Worm (Caenorhabditis elegans): Measurements from ENCODE around the gene F53F8.3.

Gene F53F8.3

DNA sequence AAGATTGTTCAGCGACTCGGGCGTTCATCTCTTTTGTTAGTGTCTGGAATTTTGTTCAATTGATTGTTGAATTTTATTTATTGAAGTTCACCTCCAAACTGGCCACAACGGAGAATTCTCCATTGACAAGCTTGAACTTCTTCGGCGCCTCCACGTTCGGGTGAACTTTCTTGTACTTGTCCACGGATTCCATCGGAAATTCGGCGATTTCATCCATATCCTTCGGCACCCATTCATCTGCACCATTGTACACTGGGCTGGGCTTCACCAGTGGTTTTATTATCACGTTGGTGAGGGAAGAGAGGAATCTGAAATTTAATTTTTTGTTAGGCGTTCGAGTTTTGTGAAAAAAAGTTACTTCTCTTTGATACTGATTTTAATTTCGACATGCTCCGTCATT, 38.1 kb upstream of the F53F8.3 start:
- no peak for TF ChIP-seq ref-2 (tag; optimal IDR thresholded peaks at IDR 0.05)
- TF ChIP-seq nhr-232 (tag; optimal IDR thresholded peaks at IDR 0.05), result no peak
- TF ChIP-seq nfya-1 (tag; optimal IDR thresholded peaks at IDR 0.05), result no peak
- no peak for TF ChIP-seq ets-4 (tag; optimal IDR thresholded peaks at IDR 0.05)
- TF ChIP-seq ceh-14 (tag; optimal IDR thresholded peaks at IDR 0.05), result no peak
- TF ChIP-seq hlh-15 (tag; optimal IDR thresholded peaks at IDR 0.05), result no peak

ce11 chrV:20722447-20722846, 33.1 kb upstream of the F53F8.3 start:
- TF ChIP-seq hlh-30 (tag; optimal IDR thresholded peaks at IDR 0.05; ENCODE audit: insufficient read depth), result no peak
- no peak for TF ChIP-seq hlh-15 (tag; optimal IDR thresholded peaks at IDR 0.05)
- TF ChIP-seq unc-86 (tag; optimal IDR thresholded peaks at IDR 0.05), result no peak
- TF ChIP-seq fax-1 (tag; optimal IDR thresholded peaks at IDR 0.05), result no peak
- no peak for TF ChIP-seq elt-4 (tag; optimal IDR thresholded peaks at IDR 0.05)
- TF ChIP-seq elt-2 (tag; optimal IDR thresholded peaks at IDR 0.05), result no peak
- TF ChIP-seq ceh-2 (tag; optimal IDR thresholded peaks at IDR 0.05), result no peak
- TF ChIP-seq T23F11.4 (GFP tag; optimal IDR thresholded peaks at IDR 0.05), result no peak
- TF ChIP-seq ahr-1 (tag; optimal IDR thresholded peaks at IDR 0.05), result no peak
- no peak for TF ChIP-seq pros-1 (tag; optimal IDR thresholded peaks at IDR 0.05)

- TF ChIP-seq syd-9 (tag; optimal IDR thresholded peaks at IDR 0.05) (no peak), K09A11.1 (tag; optimal IDR thresholded peaks at IDR 0.05; ENCODE audit: insufficient read depth) (no peak), ceh-24 (tag; optimal IDR thresholded peaks at IDR 0.05) (no peak), pat-9 (tag; optimal IDR thresholded peaks at IDR 0.05) (no peak)
Measured at ce11 chrV:20721934-20722333, 32.6 kb upstream of the F53F8.3 start, which contains the start of gene Y44A6C.2. Gene Y44A6C.2 (plus strand): TSS chrV:20722234.

DNA sequence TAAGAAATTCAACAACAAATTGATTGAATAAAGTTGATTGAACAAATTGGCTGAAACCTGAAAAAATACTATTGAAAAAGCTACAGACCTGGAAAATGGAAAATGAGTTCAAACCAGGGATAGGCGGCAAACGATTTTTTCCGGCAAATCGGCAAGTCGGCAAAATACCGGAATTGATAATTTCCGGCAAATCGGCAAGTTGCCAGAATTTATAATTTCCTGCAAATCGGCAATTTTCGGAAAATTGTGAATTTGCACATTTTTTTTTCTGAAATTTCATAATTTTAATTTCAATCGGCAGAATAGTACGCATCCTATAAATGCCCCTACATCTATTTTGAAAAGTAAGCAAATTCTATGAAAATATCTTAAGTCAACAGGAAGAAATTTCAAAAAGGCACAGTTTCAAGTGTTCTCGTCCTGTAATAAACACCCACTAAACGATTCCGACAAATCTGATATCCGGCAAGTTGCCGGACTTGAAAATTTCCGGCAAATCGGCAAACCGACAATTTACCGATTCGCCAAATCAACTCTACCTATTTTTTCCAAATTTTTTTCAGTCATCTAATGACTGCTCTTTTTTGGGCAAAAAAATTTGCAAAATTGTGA, 27.6 kb upstream of the F53F8.3 start:
- no peak for TF ChIP-seq ama-1 (optimal IDR thresholded peaks at IDR 0.05)
- TF ChIP-seq tbx-2 (tag; optimal IDR thresholded peaks at IDR 0.05), result no peak
- no peak for TF ChIP-seq nfya-1 (tag; optimal IDR thresholded peaks at IDR 0.05)
- TF ChIP-seq ets-4 (tag; optimal IDR thresholded peaks at IDR 0.05), result no peak
- TF ChIP-seq K02D7.2 (tag; optimal IDR thresholded peaks at IDR 0.05), result no peak
- TF ChIP-seq ceh-22 (tag; optimal IDR thresholded peaks at IDR 0.05), result no peak
- no peak for TF ChIP-seq hlh-13 (GFP tag; optimal IDR thresholded peaks at IDR 0.05)
- TF ChIP-seq odd-2 (tag; optimal IDR thresholded peaks at IDR 0.05), result no peak
- no peak for TF ChIP-seq zip-5 (tag; optimal IDR thresholded peaks at IDR 0.05)
- no peak for TF ChIP-seq hlh-15 (tag; optimal IDR thresholded peaks at IDR 0.05)
- TF ChIP-seq K09A11.1 (tag; optimal IDR thresholded peaks at IDR 0.05; ENCODE audit: insufficient read depth), result no peak

DNA sequence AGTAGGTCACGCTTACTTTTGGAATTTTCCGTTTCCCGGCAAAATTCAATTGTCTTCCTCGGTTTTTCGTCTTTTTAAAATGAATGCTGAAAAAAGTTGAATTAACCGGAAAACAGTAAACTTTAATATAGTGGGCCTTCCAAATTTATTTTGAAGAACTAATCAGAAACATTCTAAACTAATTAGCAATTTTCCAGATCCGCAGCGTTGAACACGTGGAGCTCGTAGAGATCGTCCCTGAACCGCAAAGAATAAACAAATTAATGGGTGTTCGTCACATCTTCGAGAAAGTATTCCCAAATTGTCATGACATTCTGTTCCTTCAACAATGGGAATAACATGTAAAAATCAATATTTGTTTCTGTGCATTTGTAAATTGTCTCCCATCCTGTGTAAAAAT, 26.9 kb upstream of the F53F8.3 start:
- TF ChIP-seq hlh-8 (tag; optimal IDR thresholded peaks at IDR 0.05) (no peak), ztf-16 (tag; optimal IDR thresholded peaks at IDR 0.05) (no peak), nhr-232 (tag; optimal IDR thresholded peaks at IDR 0.05) (no peak), nfya-1 (tag; optimal IDR thresholded peaks at IDR 0.05) (no peak), tbx-7 (tag; optimal IDR thresholded peaks at IDR 0.05) (no peak), dve-1 (tag; optimal IDR thresholded peaks at IDR 0.05) (no peak), eyg-1 (tag; optimal IDR thresholded peaks at IDR 0.05) (no peak), rnt-1 (tag; optimal IDR thresholded peaks at IDR 0.05) (no peak), ceh-45 (GFP tag; IDR thresholded peaks at IDR 0.05) (no peak), nhr-11 (tag; optimal IDR thresholded peaks at IDR 0.05) (no peak), C08G9.2 (tag; optimal IDR thresholded peaks at IDR 0.05) (no peak), fkh-6 (tag; optimal IDR thresholded peaks at IDR 0.05) (no peak), ref-2 (tag; optimal IDR thresholded peaks at IDR 0.05) (no peak)

Measured in whole organism, late embryonic.